Fruit fly (Drosophila melanogaster) Kc167 (cell line): ENCODE data around the gene shps.

Experiments used
- Myc ChIP-seq: fragments of >200 bp; optimal IDR thresholded peaks from 2 replicates; lab custom pipeline; 2017; ENCODE audit warnings: missing external identifiers
- Sin3A ChIP-seq: fragments of >200 bp; optimal IDR thresholded peaks from 2 replicates; lab custom pipeline; 2018; ENCODE audit warnings: missing external identifiers
- h ChIP-seq: fragments of >200 bp; optimal IDR thresholded peaks from 3 replicates; lab custom pipeline; 2018; ENCODE audit warnings: missing external identifiers
- insv ChIP-seq: fragments of >200 bp; optimal IDR thresholded peaks from 3 replicates; lab custom pipeline; 2018; ENCODE audit warnings: missing external identifiers
- psq ChIP-seq: fragments of >200 bp; optimal IDR thresholded peaks from 2 replicates; lab custom pipeline; 2017; ENCODE audit warnings: missing external identifiers

dm6 chr3R:24272232-24272631, 7.1 kb upstream of the shps start:
- no peak for TF ChIP-seq Sin3A (lab: Kevin White, UChicago)
- TF ChIP-seq Myc (lab: Kevin White, UChicago), result no peak
- no peak for TF ChIP-seq insv (lab: Kevin White, UChicago)
- TF ChIP-seq h (lab: Kevin White, UChicago), result no peak
- no peak for TF ChIP-seq psq (lab: Kevin White, UChicago)
